Worm (Caenorhabditis elegans) whole organism, L1 larva: ENCODE results near the gene nhr-70.

ENCODE experiments used
- C34B4.2 ChIP-seq: sonication (generic microtip); optimal IDR thresholded peaks from 2 replicates; lab custom pipeline; 2017; ENCODE audit warnings: mild to moderate bottlenecking, missing genetic modification characterization, missing compliant biosample characterization
- aha-1 ChIP-seq: fragments of 150-350 bp; optimal IDR thresholded peaks from 2 replicates; lab custom pipeline; 2014; ENCODE audit warnings: missing biosample characterization, missing genetic modification characterization
- alr-1 ChIP-seq: fragments of 200-800 bp; sonication (Bioruptor generic); optimal IDR thresholded peaks from 2 replicates; lab custom pipeline; 2018; ENCODE audit warnings: borderline replicate concordance, mild to moderate bottlenecking, missing genetic modification characterization, missing compliant biosample characterization
- ama-1 ChIP-seq: fragments of 150-350 bp; optimal IDR thresholded peaks from 2 replicates; lab custom pipeline; 2014
- ceh-82 ChIP-seq, 3 experiments: fragments of 150-350 bp in 1 of 3; sonication (generic microtip) in 2 of 3; optimal IDR thresholded peaks; 2 replicates each; lab custom pipeline; 2014 to 2017; ENCODE audit warnings: missing biosample characterization in 3 of 3, missing genetic modification characterization in 3 of 3
- ceh-88 ChIP-seq: fragments of 200-800 bp; sonication (Bioruptor generic); IDR thresholded peaks from 2 replicates; pipeline ENCODE4 v1.3.6; 2022; ENCODE audit warnings: missing genetic modification characterization, missing compliant biosample characterization
- ces-1 ChIP-seq: fragments of 150-350 bp; optimal IDR thresholded peaks from 2 replicates; lab custom pipeline; 2014; ENCODE audit warnings: missing biosample characterization, missing genetic modification reagents, missing genetic modification characterization
- efl-3 ChIP-seq: fragments of 200-800 bp; sonication (Bioruptor generic); optimal IDR thresholded peaks from 2 replicates; lab custom pipeline; 2018; ENCODE audit warnings: mild to moderate bottlenecking, missing genetic modification characterization, missing compliant biosample characterization
- egl-27 ChIP-seq, 2 experiments: fragments of 150-350 bp in 1 of 2; sonication (generic microtip); optimal IDR thresholded peaks; 3 replicates each; lab custom pipeline; 2017 to 2018; ENCODE audit warnings: missing biosample characterization in 2 of 2, missing genetic modification characterization in 2 of 2, missing genetic modification reagents in 2 of 2
- elt-2 ChIP-seq: sonication (generic microtip); optimal IDR thresholded peaks from 2 replicates; lab custom pipeline; 2016; ENCODE audit warnings: missing genetic modification characterization, mild to moderate bottlenecking, inconsistent platforms, missing compliant biosample characterization, missing genetic modification reagents
- ets-5 ChIP-seq: fragments of 200-800 bp; sonication (Bioruptor generic); IDR thresholded peaks from 2 replicates; pipeline ENCODE4 v1.3.6; 2022; ENCODE audit warnings: missing genetic modification characterization, missing compliant biosample characterization
- fkh-4 ChIP-seq: sonication (generic microtip); optimal IDR thresholded peaks from 2 replicates; lab custom pipeline; 2016; ENCODE audit warnings: missing compliant biosample characterization, missing genetic modification characterization, borderline replicate concordance
- fkh-8 ChIP-seq: sonication (generic microtip); optimal IDR thresholded peaks from 2 replicates; lab custom pipeline; 2016; ENCODE audit warnings: mild to moderate bottlenecking, missing genetic modification characterization, missing compliant biosample characterization
- fos-1 ChIP-seq: fragments of 150-350 bp; optimal IDR thresholded peaks from 2 replicates; lab custom pipeline; 2014; ENCODE audit warnings: missing biosample characterization, missing genetic modification characterization
- grh-1 ChIP-seq: fragments of 200-800 bp; sonication (Bioruptor generic); IDR thresholded peaks from 2 replicates; pipeline ENCODE4 v1.3.6; 2022; ENCODE audit warnings: missing genetic modification reagents, missing genetic modification characterization, missing compliant biosample characterization
- irx-1 ChIP-seq: sonication (generic microtip); optimal IDR thresholded peaks from 2 replicates; lab custom pipeline; 2016; ENCODE audit warnings: missing genetic modification characterization, missing compliant biosample characterization
- jun-1 ChIP-seq: fragments of 150-350 bp; optimal IDR thresholded peaks from 2 replicates; lab custom pipeline; 2014; ENCODE audit warnings: missing biosample characterization, missing genetic modification reagents, missing genetic modification characterization
- lin-13 ChIP-seq: fragments of 150-350 bp; optimal IDR thresholded peaks from 2 replicates; lab custom pipeline; 2014; ENCODE audit warnings: missing biosample characterization, missing genetic modification reagents, missing genetic modification characterization
- lsy-2 ChIP-seq, 2 experiments: fragments of 150-350 bp; optimal IDR thresholded peaks; 2 replicates each; lab custom pipeline; 2014; ENCODE audit warnings: missing biosample characterization in 2 of 2, missing genetic modification characterization in 2 of 2
- mef-2 ChIP-seq: fragments of 150-350 bp; optimal IDR thresholded peaks from 2 replicates; lab custom pipeline; 2014; ENCODE audit warnings: missing biosample characterization, missing genetic modification characterization
- nhr-12 ChIP-seq: sonication (generic microtip); optimal IDR thresholded peaks from 2 replicates; lab custom pipeline; 2017; ENCODE audit warnings: missing biosample characterization, missing genetic modification characterization
- nhr-19 ChIP-seq: fragments of 200-800 bp; sonication (Bioruptor generic); conservative IDR thresholded peaks from 2 replicates; pipeline ENCODE4 v1.3.6; 2022; ENCODE audit warnings: missing genetic modification characterization, missing compliant biosample characterization
- nhr-20 ChIP-seq: sonication (generic microtip); optimal IDR thresholded peaks from 2 replicates; lab custom pipeline; 2016; ENCODE audit warnings: mild to moderate bottlenecking, missing genetic modification characterization, missing compliant biosample characterization
- nhr-47 ChIP-seq: sonication (generic microtip); optimal IDR thresholded peaks from 2 replicates; lab custom pipeline; 2016; ENCODE audit warnings: mild to moderate bottlenecking, missing genetic modification characterization, moderate library complexity, missing compliant biosample characterization
- nhr-76 ChIP-seq: sonication (generic microtip); optimal IDR thresholded peaks from 2 replicates; lab custom pipeline; 2017; ENCODE audit warnings: missing biosample characterization, missing genetic modification characterization
- nhr-77 ChIP-seq: fragments of 150-350 bp; optimal IDR thresholded peaks from 2 replicates; lab custom pipeline; 2014; ENCODE audit warnings: missing biosample characterization, missing genetic modification characterization
- nhr-85 ChIP-seq: sonication (generic microtip); peaks from one replicate; lab custom pipeline; 2016; ENCODE audit warnings: missing genetic modification characterization, inconsistent platforms, missing compliant biosample characterization
- nhr-90 ChIP-seq: sonication (generic microtip); optimal IDR thresholded peaks from 2 replicates; lab custom pipeline; 2016; ENCODE audit warnings: mild to moderate bottlenecking, missing genetic modification characterization, missing compliant biosample characterization; ENCODE audit not compliant: poor library complexity
- pag-3 ChIP-seq: sonication (generic microtip); optimal IDR thresholded peaks from 2 replicates; lab custom pipeline; 2017; ENCODE audit warnings: missing genetic modification characterization, mild to moderate bottlenecking, missing compliant biosample characterization, antibody characterized with exemption, borderline replicate concordance; ENCODE audit not compliant: insufficient read depth
- pqm-1 ChIP-seq: sonication (generic microtip); optimal IDR thresholded peaks from 3 replicates; lab custom pipeline; 2017; ENCODE audit warnings: missing biosample characterization, missing genetic modification characterization
- rnt-1 ChIP-seq: sonication (generic microtip); optimal IDR thresholded peaks from 2 replicates; lab custom pipeline; 2016; ENCODE audit warnings: mild to moderate bottlenecking, missing genetic modification characterization, moderate library complexity, missing compliant biosample characterization
- skn-1 ChIP-seq: fragments of 150-350 bp; optimal IDR thresholded peaks from 2 replicates; lab custom pipeline; 2014; ENCODE audit warnings: missing biosample characterization, missing genetic modification characterization
- snu-23 ChIP-seq: sonication (generic microtip); optimal IDR thresholded peaks from 2 replicates; lab custom pipeline; 2016; ENCODE audit warnings: missing genetic modification characterization, missing compliant biosample characterization
- sptf-1 ChIP-seq: fragments of 150-350 bp; optimal IDR thresholded peaks from 2 replicates; lab custom pipeline; 2014; ENCODE audit warnings: missing biosample characterization, missing genetic modification characterization
- tlp-1 ChIP-seq: fragments of 150-350 bp; optimal IDR thresholded peaks from 2 replicates; lab custom pipeline; 2014; ENCODE audit warnings: missing biosample characterization, missing genetic modification characterization
- unc-130 ChIP-seq: fragments of 150-350 bp; optimal IDR thresholded peaks from 2 replicates; lab custom pipeline; 2017; ENCODE audit warnings: missing biosample characterization, missing genetic modification characterization, inconsistent platforms
- unc-30 ChIP-seq: sonication (generic microtip); optimal IDR thresholded peaks from 2 replicates; lab custom pipeline; 2017; ENCODE audit warnings: missing biosample characterization, missing genetic modification characterization
- unc-62 ChIP-seq: fragments of 150-350 bp; optimal IDR thresholded peaks from 2 replicates; lab custom pipeline; 2014; ENCODE audit warnings: missing biosample characterization, missing genetic modification reagents, missing genetic modification characterization
- unc-86 ChIP-seq: sonication (generic microtip); optimal IDR thresholded peaks from 2 replicates; lab custom pipeline; 2016; ENCODE audit warnings: missing genetic modification characterization, missing compliant biosample characterization
- xbp-1 ChIP-seq: sonication (generic microtip); optimal IDR thresholded peaks from 2 replicates; lab custom pipeline; 2016; ENCODE audit warnings: missing genetic modification characterization, missing compliant biosample characterization
- zip-4 ChIP-seq: fragments of 200-800 bp; sonication (Bioruptor generic); optimal IDR thresholded peaks from 2 replicates; lab custom pipeline; 2018; ENCODE audit warnings: mild to moderate bottlenecking, missing genetic modification characterization, moderate library complexity, missing compliant biosample characterization
- ztf-4 ChIP-seq: fragments of 150-350 bp; optimal IDR thresholded peaks from 2 replicates; lab custom pipeline; 2014; ENCODE audit warnings: missing biosample characterization, missing genetic modification characterization

nhr-70 gene

ce11 chrV:18614498-18614897 is 1.9 kb upstream of the nhr-70 start (continued):
- TF ChIP-seq sptf-1 (tag; lab: Kevin White, UChicago), result no peak
- peak; percentile 78 for TF ChIP-seq snu-23 (GFP tag; lab: Kevin White, UChicago)
- no peak for TF ChIP-seq zip-4 (GFP tag; lab: Kevin White, UChicago)
- TF ChIP-seq alr-1 (tag; lab: Kevin White, UChicago), result no peak
- TF ChIP-seq rnt-1, result no peak
- no peak for TF ChIP-seq irx-1 (tag; lab: Kevin White, UChicago)
- peak; percentile 52 for TF ChIP-seq nhr-47
- peak; percentile 70 for TF ChIP-seq pag-3 (tag; lab: Kevin White, UChicago)
- TF ChIP-seq tlp-1 (tag; lab: Kevin White, UChicago), result no peak
- TF ChIP-seq lsy-2 (tag; optimal IDR thresholded peaks at IDR 0.05; lab: Kevin White, UChicago), result peak; percentile 28 to 58
- no peak for TF ChIP-seq aha-1 (tag; lab: Kevin White, UChicago)
- TF ChIP-seq ets-5, result no peak
- no peak for TF ChIP-seq unc-86 (tag; lab: Kevin White, UChicago)
- TF ChIP-seq xbp-1 (tag; lab: Kevin White, UChicago), result peak; percentile 19
- TF ChIP-seq nhr-20, result peak; percentile 76
- TF ChIP-seq elt-2 (tag; lab: Kevin White, UChicago), result peak; percentile 12
- TF ChIP-seq ama-1 (lab: Kevin White, UChicago), result no peak
- TF ChIP-seq fos-1 (tag; lab: Kevin White, UChicago), result peak; percentile 23
- no peak for TF ChIP-seq nhr-76 (tag; lab: Kevin White, UChicago)
- peak; percentile 87 for TF ChIP-seq grh-1 (GFP tag; lab: Robert Waterston, UW)
- TF ChIP-seq ces-1 (GFP tag; lab: Kevin White, UChicago), result no peak
- no peak for TF ChIP-seq pqm-1 (tag; lab: Kevin White, UChicago)
- TF ChIP-seq fkh-8 (tag; lab: Kevin White, UChicago), result peak; percentile 65
- TF ChIP-seq ceh-88 (GFP tag; lab: Robert Waterston, UW), result no peak
- peak; percentile 17 for TF ChIP-seq jun-1 (tag; lab: Kevin White, UChicago)
- no peak for TF ChIP-seq ztf-4 (tag; lab: Kevin White, UChicago)
- TF ChIP-seq unc-130 (tag; lab: Kevin White, UChicago), result peak; percentile 53
- no peak for TF ChIP-seq fkh-4 (tag; lab: Kevin White, UChicago)
- TF ChIP-seq skn-1, result peak; percentile 99
- no peak for TF ChIP-seq efl-3 (GFP tag; lab: Kevin White, UChicago)
- no peak for TF ChIP-seq mef-2 (tag; lab: Kevin White, UChicago)
- TF ChIP-seq C34B4.2 (tag; lab: Kevin White, UChicago), result no peak
- TF ChIP-seq egl-27 (tag; optimal IDR thresholded peaks at IDR 0.05; lab: Kevin White, UChicago), result no peak
- TF ChIP-seq unc-30 (tag; lab: Kevin White, UChicago), result no peak
- peak in 2 of 3 experiments; percentile 4 to 45 for TF ChIP-seq ceh-82 (tag; optimal IDR thresholded peaks at IDR 0.05; lab: Kevin White, UChicago)
- peak; percentile 89 for TF ChIP-seq nhr-85 (tag; lab: Kevin White, UChicago)
- TF ChIP-seq nhr-90, result peak; percentile 46
- no peak for TF ChIP-seq nhr-12
- TF ChIP-seq unc-62 (GFP tag; lab: Kevin White, UChicago), result no peak
- TF ChIP-seq lin-13, result no peak
- TF ChIP-seq nhr-77 (tag; lab: Kevin White, UChicago), result peak; percentile 46

- TF ChIP-seq lin-13 (no peak), rnt-1 (peak; percentile 3), egl-27 (tag; optimal IDR thresholded peaks at IDR 0.05; lab: Kevin White, UChicago) (no peak), nhr-19 (GFP tag; lab: Robert Waterston, UW) (no peak)
- TF ChIP-seq, all 84 proteins: peak for 1
Measured at ce11 chrV:18622462-18622861, 6.1 kb downstream of the nhr-70 start, which contains the start of gene Y69H2.1. TSS of gene Y69H2.1 (minus strand) at chrV:18622562.
